Fruit fly (Drosophila melanogaster): ENCODE measurements around the gene Prosalpha4.
A peak's percentile ranks its signal among the peaks of the same experiment; 100 is the strongest.

The Prosalpha4 gene

DNA sequence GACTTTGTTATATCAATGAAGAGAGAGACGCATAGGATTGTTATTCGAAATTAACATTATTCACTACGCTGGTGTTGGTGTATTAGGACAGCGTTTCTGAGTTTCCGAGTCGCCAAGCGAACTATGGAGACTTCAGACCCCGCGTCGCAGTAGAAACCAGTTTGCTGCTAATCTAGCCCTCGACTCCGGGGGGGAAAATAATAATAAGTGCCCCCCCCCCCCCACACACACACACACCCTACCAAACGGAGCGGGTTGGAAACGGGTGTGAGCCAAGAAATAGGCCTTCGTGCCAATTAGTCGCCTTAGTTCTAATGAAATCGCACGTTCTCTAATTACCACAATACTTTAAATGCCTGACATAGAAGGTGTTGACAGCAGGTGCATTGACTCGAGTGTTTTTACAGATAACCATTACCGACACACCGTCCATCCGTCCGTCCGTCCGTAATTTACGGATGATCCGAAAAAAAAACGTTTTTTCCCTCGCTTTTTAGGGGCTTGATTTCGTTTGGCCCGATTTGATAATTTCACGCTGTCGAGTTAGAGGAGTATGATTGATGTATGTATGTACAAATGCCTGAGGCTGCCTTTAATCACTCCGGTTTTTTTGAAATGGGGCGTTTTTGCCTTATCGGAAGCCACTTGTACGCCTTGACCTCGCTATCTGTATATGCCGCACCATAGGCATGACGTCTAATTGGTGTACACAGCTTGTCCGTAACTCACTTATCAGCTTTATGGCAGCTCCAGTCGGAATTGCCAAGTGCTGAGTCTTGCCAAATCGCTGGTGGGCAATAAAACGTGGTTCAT, 5.9 kb downstream of the Prosalpha4 start (continued):
- TF ChIP-seq bcd (GFP tag; optimal IDR thresholded peaks at IDR 0.05) = peak; percentile 11
- peak; percentile 62 for TF ChIP-seq Hey (tag; optimal IDR thresholded peaks at IDR 0.05)
- TF ChIP-seq Pdp1 (GFP tag; optimal IDR thresholded peaks at IDR 0.05) = peak in 1 of 2 experiments; percentile 22
- no peak for TF ChIP-seq btn (GFP tag; optimal IDR thresholded peaks at IDR 0.05)
- TF ChIP-seq CG13624 (GFP tag; optimal IDR thresholded peaks at IDR 0.05) = peak; percentile 3
- TF ChIP-seq CG34376 (GFP tag; optimal IDR thresholded peaks at IDR 0.05) = peak; percentile 97
- TF ChIP-seq CG8290 (GFP tag; optimal IDR thresholded peaks at IDR 0.05) = no peak
- TF ChIP-seq CG8290 (tag; optimal IDR thresholded peaks at IDR 0.05) = peak in 1 of 2 experiments; percentile 60
- peak; percentile 24 for TF ChIP-seq oc (tag; optimal IDR thresholded peaks at IDR 0.05)
- no peak for TF ChIP-seq nerfin-2 (GFP tag; IDR thresholded peaks at IDR 0.05; ENCODE audit: partially characterized antibody)
- no peak for TF ChIP-seq CHES-1-like (GFP tag; optimal IDR thresholded peaks at IDR 0.05)
- TF ChIP-seq chinmo (GFP tag; IDR thresholded peaks at IDR 0.05; ENCODE audit: partially characterized antibody) = 0 out of 4 replicates have a peak, but pooled peaks have one; percentile 53
- TF ChIP-seq sug (tag; optimal IDR thresholded peaks at IDR 0.05) = peak; percentile 97
- TF ChIP-seq sob (GFP tag; IDR thresholded peaks at IDR 0.05) = 0 out of 2 replicates have a peak, but pooled peaks have one; percentile 23

DNA sequence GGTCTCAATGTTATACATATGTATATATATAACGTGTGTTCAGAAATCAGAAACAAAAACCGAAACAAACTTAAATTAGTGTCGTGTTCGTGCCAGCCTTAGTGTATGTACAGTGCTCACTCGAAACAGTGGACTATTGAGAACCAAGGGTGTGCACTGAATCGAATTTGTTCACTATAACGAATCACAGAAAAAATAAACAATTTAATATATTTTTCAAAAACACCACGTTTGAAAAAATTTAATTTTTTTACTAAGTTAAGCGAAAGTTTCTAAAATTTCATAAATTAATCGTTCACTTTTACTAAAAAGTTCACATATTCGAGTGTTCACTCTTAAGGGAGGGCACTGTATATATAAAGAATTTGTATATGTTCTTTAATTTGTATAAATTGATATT, 9.1 kb downstream of the Prosalpha4 start:
- TF ChIP-seq CG17361 (GFP tag; IDR thresholded peaks at IDR 0.05) = 0 out of 3 replicates have a peak, but pooled peaks have one; percentile 33
- peak; percentile 5 for TF ChIP-seq trem (tag; optimal IDR thresholded peaks at IDR 0.05)
- peak; percentile 14 for TF ChIP-seq CG13296 (GFP tag; optimal IDR thresholded peaks at IDR 0.05)
- no peak for TF ChIP-seq CG12236 (GFP tag; optimal IDR thresholded peaks at IDR 0.05)
- TF ChIP-seq CG10366 (GFP tag; IDR thresholded peaks at IDR 0.05) = peak; percentile 14; the same call in 1 of the 2 replicates
- no peak for TF ChIP-seq CG14710 (tag; optimal IDR thresholded peaks at IDR 0.05)
- TF ChIP-seq lab (GFP tag; optimal IDR thresholded peaks at IDR 0.05) = peak; percentile 48
- peak; percentile 20 for TF ChIP-seq CG17359 (tag; optimal IDR thresholded peaks at IDR 0.05)
- no peak for TF ChIP-seq CG16863 (GFP tag; optimal IDR thresholded peaks at IDR 0.05)
- TF ChIP-seq CG4360 (GFP tag; IDR thresholded peaks at IDR 0.05) = no peak
- TF ChIP-seq fd64A (GFP tag; optimal IDR thresholded peaks at IDR 0.05) = no peak
- peak; percentile 25; the same call in 2 of the 3 replicates for TF ChIP-seq tgo (GFP tag; IDR thresholded peaks at IDR 0.05)
- peak; percentile 70 for TF ChIP-seq sens (GFP tag)
- peak; percentile 2 for TF ChIP-seq ems (GFP tag; optimal IDR thresholded peaks at IDR 0.05)
- peak; percentile 91 for TF ChIP-seq grau (tag; optimal IDR thresholded peaks at IDR 0.05)
- TF ChIP-seq tap (tag; optimal IDR thresholded peaks at IDR 0.05) = no peak
- peak; percentile 65 for TF ChIP-seq gem (tag; optimal IDR thresholded peaks at IDR 0.05)
- TF ChIP-seq CG11560 (tag; IDR thresholded peaks at IDR 0.05) = no peak
- peak; percentile 77 for TF ChIP-seq row (GFP tag; IDR thresholded peaks at IDR 0.05)
- TF ChIP-seq prd (optimal IDR thresholded peaks at IDR 0.05) = no peak
- TF ChIP-seq prd (GFP tag; IDR thresholded peaks at IDR 0.05) = peak; percentile 22; the same call in 1 of the 3 replicates
- TF ChIP-seq twi (tag; optimal IDR thresholded peaks at IDR 0.05) = no peak
- peak; percentile 32 for TF ChIP-seq CG4424 (GFP tag; optimal IDR thresholded peaks at IDR 0.05)
- TF ChIP-seq fru (optimal IDR thresholded peaks at IDR 0.05) = no peak
- peak; percentile 2 for TF ChIP-seq ind (GFP tag; optimal IDR thresholded peaks at IDR 0.05)
- TF ChIP-seq sug (tag; optimal IDR thresholded peaks at IDR 0.05) = peak; percentile 4
- peak; percentile 76 for TF ChIP-seq Med (GFP tag)
- no peak for TF ChIP-seq CG15514 (GFP tag; optimal IDR thresholded peaks at IDR 0.05)
- TF ChIP-seq CG15269 (tag; optimal IDR thresholded peaks at IDR 0.05) = peak; percentile 48
- TF ChIP-seq scrt (GFP tag; optimal IDR thresholded peaks at IDR 0.05) = no peak
- TF ChIP-seq CG7786 (GFP tag; optimal IDR thresholded peaks at IDR 0.05) = no peak
- TF ChIP-seq lola (GFP tag; optimal IDR thresholded peaks at IDR 0.05) = peak in 1 of 3 experiments; percentile 6
- TF ChIP-seq Hsf (GFP tag; optimal IDR thresholded peaks at IDR 0.05) = peak; percentile 16
- TF ChIP-seq Sox100B (GFP tag; optimal IDR thresholded peaks at IDR 0.05) = peak; percentile 1
- TF ChIP-seq CG32767 (GFP tag; IDR thresholded peaks at IDR 0.05) = no peak
- TF ChIP-seq CG12299 (tag; optimal IDR thresholded peaks at IDR 0.05) = peak; percentile 10
